Fruit fly (Drosophila melanogaster): ENCODE results near the gene Zw.

Zw gene

DNA sequence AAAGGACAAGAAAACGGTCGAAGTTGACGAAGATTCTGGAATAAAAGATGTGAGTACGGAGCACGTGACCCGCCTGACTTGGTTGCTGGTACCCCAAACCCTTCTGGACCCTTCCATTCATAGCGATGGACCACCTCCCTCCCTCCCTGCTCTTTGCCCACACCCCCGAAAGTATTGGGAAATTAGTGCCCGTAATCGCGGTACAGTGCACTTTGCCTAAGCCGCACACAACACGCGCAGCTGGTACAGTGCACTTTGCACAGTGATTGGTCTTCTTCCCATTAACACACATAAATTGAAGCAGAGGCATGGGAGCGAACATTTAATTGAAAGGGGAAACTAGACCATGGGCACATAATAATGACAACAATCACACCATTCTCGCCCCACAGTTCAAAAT is 17.0 kb downstream of the Zw start:
- no peak for TF ChIP-seq Eip93F (GFP tag; optimal IDR thresholded peaks at IDR 0.05)
- no peak for TF ChIP-seq CG32006 (GFP tag; optimal IDR thresholded peaks at IDR 0.05)
- TF ChIP-seq CG3919 (GFP tag; optimal IDR thresholded peaks at IDR 0.05) = no peak
- TF ChIP-seq CG6163 (GFP tag; IDR thresholded peaks at IDR 0.05) = no peak
- no peak for TF ChIP-seq pdm3 (GFP tag; optimal IDR thresholded peaks at IDR 0.05)
- no peak for TF ChIP-seq CG10631 (GFP tag; optimal IDR thresholded peaks at IDR 0.05)
- TF ChIP-seq CG15336 (GFP tag; IDR thresholded peaks at IDR 0.05) = no peak
- no peak for TF ChIP-seq Hr38 (GFP tag; optimal IDR thresholded peaks at IDR 0.05)

DNA sequence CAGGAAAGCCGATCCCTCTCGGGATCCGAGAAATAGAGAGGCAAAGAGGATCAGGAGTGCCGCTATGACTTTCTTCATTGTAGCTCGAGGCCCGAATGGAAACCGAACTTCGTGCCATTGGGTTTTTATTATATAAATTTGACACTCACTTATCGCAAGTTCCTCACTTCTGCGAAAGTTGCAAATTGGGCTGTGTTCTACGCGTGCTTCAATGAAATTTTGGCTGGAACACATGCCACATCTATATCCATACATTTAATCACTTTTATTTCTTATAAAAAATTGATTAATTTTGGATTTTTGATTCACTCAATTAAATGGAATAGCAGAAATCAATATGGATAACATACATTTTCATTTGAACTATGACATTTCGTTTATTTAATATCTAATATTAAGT is 21.8 kb downstream of the Zw start, which contains the start of gene CG14227:
Gene CG14227, minus strand, starts transcription at position 101 of the 400 bp plus-strand sequence.
- TF ChIP-seq Blimp-1 (GFP tag; optimal IDR thresholded peaks at IDR 0.05) (no peak), Ets21C (GFP tag; optimal IDR thresholded peaks at IDR 0.05) (no peak), fd85E (GFP tag; optimal IDR thresholded peaks at IDR 0.05) (no peak), CG8632 (GFP tag; optimal IDR thresholded peaks at IDR 0.05) (no peak), CG11294 (GFP tag; IDR thresholded peaks at IDR 0.05) (no peak), net (GFP tag; optimal IDR thresholded peaks at IDR 0.05) (no peak), CG34406 (GFP tag; optimal IDR thresholded peaks at IDR 0.05) (no peak)

DNA sequence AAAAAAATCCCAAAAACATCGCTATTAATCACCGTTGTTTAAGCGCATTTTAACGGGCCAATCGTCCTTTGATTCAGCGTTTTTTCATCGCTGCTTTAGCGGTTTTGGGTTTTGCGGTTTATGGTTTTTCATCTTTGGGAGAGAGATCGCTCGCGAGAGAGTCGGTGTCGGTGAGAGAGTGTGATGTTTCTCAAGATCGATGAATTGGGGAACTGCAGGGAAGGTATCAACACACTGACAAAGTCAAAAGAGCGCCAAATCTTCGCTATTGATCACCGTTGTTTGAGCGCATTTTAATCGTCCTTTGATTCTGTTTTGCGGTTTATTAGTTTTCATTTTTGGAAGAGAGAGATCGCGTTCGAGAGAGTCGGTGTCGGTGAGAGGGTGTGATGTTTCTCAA is 23.0 kb downstream of the Zw start:
- TF ChIP-seq eg (GFP tag; IDR thresholded peaks at IDR 0.05) = no peak
- no peak for TF ChIP-seq net (GFP tag; optimal IDR thresholded peaks at IDR 0.05)
- no peak for TF ChIP-seq Eip78C (GFP tag)
- no peak for TF ChIP-seq Sox15 (GFP tag; optimal IDR thresholded peaks at IDR 0.05)
- TF ChIP-seq svp (GFP tag) = no peak
- no peak for TF ChIP-seq achi (GFP tag; optimal IDR thresholded peaks at IDR 0.05)
- TF ChIP-seq Hr38 (GFP tag; optimal IDR thresholded peaks at IDR 0.05) = no peak
- no peak for TF ChIP-seq CG15336 (GFP tag; IDR thresholded peaks at IDR 0.05)
- TF ChIP-seq CG16779 (tag; optimal IDR thresholded peaks at IDR 0.05) = no peak
- TF ChIP-seq dsx (GFP tag; optimal IDR thresholded peaks at IDR 0.05; ENCODE audit: poor library complexity, severe bottlenecking) = no peak

DNA sequence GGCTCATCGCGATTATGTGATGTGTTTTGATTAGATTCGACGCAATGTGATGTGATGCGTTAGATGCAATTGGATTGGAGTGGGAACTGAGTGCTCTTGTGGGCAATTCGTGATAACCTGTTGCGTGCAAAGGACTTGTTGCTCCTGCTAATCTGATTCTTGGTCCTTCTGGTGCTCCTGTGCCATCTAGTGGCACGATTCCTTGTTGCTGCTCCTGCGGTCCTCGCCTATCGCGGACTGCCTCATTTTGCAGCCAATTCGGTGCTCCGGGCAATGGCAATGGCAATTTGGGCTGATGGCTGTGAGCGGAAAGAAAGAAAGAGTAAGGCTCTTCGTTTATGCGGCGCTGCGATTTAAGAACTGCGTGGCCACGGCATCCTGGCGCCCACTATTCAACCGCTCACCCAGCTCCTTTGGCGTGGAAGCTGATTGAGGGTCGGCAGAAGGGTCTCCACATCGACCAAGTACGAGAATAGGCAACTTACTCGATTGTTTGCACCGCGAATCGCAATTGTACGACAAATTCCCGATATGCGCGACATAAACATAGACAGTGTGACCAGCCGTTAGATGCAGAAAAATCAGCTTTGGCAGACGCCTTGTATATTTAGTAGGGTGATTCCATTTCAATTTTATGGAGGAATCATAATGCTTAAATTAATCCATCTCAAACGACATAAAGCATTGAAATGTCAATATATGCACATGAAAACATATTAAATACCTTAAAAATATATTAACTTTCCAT is 26.1 kb downstream of the Zw start, which contains the start of gene Mer:
Gene Mer, minus strand, starts transcription at position 550 of the 748 bp plus-strand sequence.
- no peak for TF ChIP-seq CG4318 (GFP tag; optimal IDR thresholded peaks at IDR 0.05)
- TF ChIP-seq dsx (GFP tag; optimal IDR thresholded peaks at IDR 0.05; ENCODE audit: poor library complexity, severe bottlenecking) = peak; percentile 78
- peak; percentile 62 for TF ChIP-seq Eip93F (GFP tag; optimal IDR thresholded peaks at IDR 0.05)
- peak; percentile 78 for TF ChIP-seq CG34406 (GFP tag; optimal IDR thresholded peaks at IDR 0.05)
- no peak for TF ChIP-seq Hr38 (GFP tag; optimal IDR thresholded peaks at IDR 0.05)
- peak; percentile 83 for TF ChIP-seq achi (GFP tag; optimal IDR thresholded peaks at IDR 0.05)
- peak; percentile 88 for TF ChIP-seq Sox14 (GFP tag; optimal IDR thresholded peaks at IDR 0.05)
- TF ChIP-seq CG9139 (GFP tag; optimal IDR thresholded peaks at IDR 0.05) = no peak
- TF ChIP-seq Eip78C (GFP tag) = peak; percentile 94
- TF ChIP-seq spab (GFP tag; optimal IDR thresholded peaks at IDR 0.05) = peak; percentile 65
- peak; percentile 79 for TF ChIP-seq dac (GFP tag; optimal IDR thresholded peaks at IDR 0.05)
- TF ChIP-seq CG16779 (tag; optimal IDR thresholded peaks at IDR 0.05) = peak; percentile 80
- TF ChIP-seq CG31627 (GFP tag; optimal IDR thresholded peaks at IDR 0.05) = peak; percentile 88
- TF ChIP-seq Ets21C (GFP tag; optimal IDR thresholded peaks at IDR 0.05) = peak; percentile 76
- TF ChIP-seq Smox (GFP tag; optimal IDR thresholded peaks at IDR 0.05) = peak; percentile 80
- TF ChIP-seq CG10631 (GFP tag; optimal IDR thresholded peaks at IDR 0.05) = peak; percentile 66
- peak; percentile 86 for TF ChIP-seq CG8119 (GFP tag; IDR thresholded peaks at IDR 0.05)
- TF ChIP-seq CG6792 (GFP tag; optimal IDR thresholded peaks at IDR 0.05) = peak; percentile 87
- peak; percentile 90 for TF ChIP-seq topi (GFP tag; optimal IDR thresholded peaks at IDR 0.05)
- TF ChIP-seq net (GFP tag; optimal IDR thresholded peaks at IDR 0.05) = peak; percentile 91
- TF ChIP-seq Ets96B (tag; optimal IDR thresholded peaks at IDR 0.05) = peak; percentile 82
- TF ChIP-seq CG11294 (GFP tag; IDR thresholded peaks at IDR 0.05) = peak; percentile 72
- TF ChIP-seq CG6276 (GFP tag; optimal IDR thresholded peaks at IDR 0.05) = no peak
- TF ChIP-seq lz (GFP tag; optimal IDR thresholded peaks at IDR 0.05) = peak; percentile 92
- TF ChIP-seq ss (GFP tag; optimal IDR thresholded peaks at IDR 0.05) = peak; percentile 81 to 85
- TF ChIP-seq CG7368 (GFP tag; optimal IDR thresholded peaks at IDR 0.05) = peak; percentile 92
- peak; percentile 84 for TF ChIP-seq Lpt (GFP tag; optimal IDR thresholded peaks at IDR 0.05)
- TF ChIP-seq Met (GFP tag; optimal IDR thresholded peaks at IDR 0.05) = peak; percentile 18
- TF ChIP-seq svp (GFP tag) = no peak
- peak; percentile 82 for TF ChIP-seq Hr39 (GFP tag; optimal IDR thresholded peaks at IDR 0.05)
- TF ChIP-seq pdm3 (GFP tag; optimal IDR thresholded peaks at IDR 0.05) = peak; percentile 23
- TF ChIP-seq CG10669 (GFP tag; optimal IDR thresholded peaks at IDR 0.05) = peak; percentile 82
- peak; percentile 88 for TF ChIP-seq esn (GFP tag; optimal IDR thresholded peaks at IDR 0.05)
- TF ChIP-seq CG11762 (GFP tag; optimal IDR thresholded peaks at IDR 0.05; ENCODE audit: insufficient read depth) = peak; percentile 59
